Worm (Caenorhabditis elegans): Measurements from ENCODE around the gene eri-1.

DNA sequence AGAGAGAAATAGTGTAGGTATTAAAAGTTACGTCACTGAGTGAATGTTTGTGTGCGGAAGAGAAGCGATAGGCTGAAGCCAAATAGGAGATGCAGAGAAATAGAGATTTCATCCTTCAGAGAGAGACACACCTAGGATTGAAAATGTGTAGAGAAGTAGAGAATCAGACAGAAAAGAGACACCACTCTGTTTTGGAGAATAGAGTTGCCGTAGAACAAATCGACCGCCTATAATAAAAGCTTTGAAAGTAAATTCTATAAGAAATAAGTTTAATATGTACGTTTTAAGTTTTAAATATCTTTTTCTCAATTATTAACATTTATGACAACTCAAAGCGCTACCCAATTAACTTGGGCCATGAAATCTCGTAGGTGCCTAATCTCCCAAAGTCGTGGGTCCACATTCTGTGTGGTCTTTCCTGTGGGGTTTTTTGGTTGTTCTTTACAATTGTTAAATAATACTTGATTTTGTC, 9.3 kb downstream of the eri-1 start, which contains the start of gene T07A9.12:
- TF ChIP-seq nhr-28 (tag; optimal IDR thresholded peaks at IDR 0.05) (peak; percentile 79), ama-1 (optimal IDR thresholded peaks at IDR 0.05) (no peak), nhr-25 (tag; optimal IDR thresholded peaks at IDR 0.05; ENCODE audit: borderline replicate concordance, insufficient read depth) (no peak), pha-4 (GFP tag; IDR thresholded peaks at IDR 0.05) (peak; percentile 39; the same call in 1 of the 2 replicates), pha-4 (tag; optimal IDR thresholded peaks at IDR 0.05) (peak; percentile 18), lin-13 (GFP tag; optimal IDR thresholded peaks at IDR 0.05) (no peak), lsy-2 (tag; optimal IDR thresholded peaks at IDR 0.05) (peak; percentile 37 to 79), fos-1 (tag; optimal IDR thresholded peaks at IDR 0.05) (no peak)

All from whole organism, L4 larva.